Fruit fly (Drosophila melanogaster) whole organism, adult: ENCODE data around the gene CG10469.

ENCODE experiments used
- CG11617 ChIP-seq: fragments of 200-800 bp; sonication (Bioruptor generic); optimal IDR thresholded peaks from 2 replicates; lab custom pipeline; 2017; ENCODE audit warnings: mild to moderate bottlenecking, missing biosample characterization, missing genetic modification reagents, missing genetic modification characterization
- CG12768 ChIP-seq: fragments of 200-800 bp; sonication (Bioruptor generic); optimal IDR thresholded peaks from 2 replicates; lab custom pipeline; 2017; ENCODE audit warnings: missing biosample characterization, missing genetic modification characterization, mild to moderate bottlenecking, moderate library complexity, missing genetic modification reagents
- CG14711 ChIP-seq: fragments of 200-800 bp; sonication (Bioruptor generic); optimal IDR thresholded peaks from 2 replicates; lab custom pipeline; 2018; ENCODE audit warnings: missing biosample characterization, mild to moderate bottlenecking, missing genetic modification characterization, moderate library complexity
- CG1620 ChIP-seq: fragments of 200-800 bp; sonication (Bioruptor generic); optimal IDR thresholded peaks from 2 replicates; lab custom pipeline; 2016; ENCODE audit warnings: missing biosample characterization, missing genetic modification characterization
- CG33017 ChIP-seq: fragments of 200-800 bp; sonication (Bioruptor generic); optimal IDR thresholded peaks from 2 replicates; lab custom pipeline; 2018; ENCODE audit warnings: missing biosample characterization, mild to moderate bottlenecking, missing genetic modification characterization, moderate library complexity
- CG5204 ChIP-seq: fragments of 200-800 bp; sonication (Bioruptor generic); optimal IDR thresholded peaks from 2 replicates; lab custom pipeline; 2016; ENCODE audit warnings: missing biosample characterization, missing genetic modification characterization
- CG7045 ChIP-seq: fragments of 200-800 bp; sonication (Bioruptor generic); optimal IDR thresholded peaks from 2 replicates; lab custom pipeline; 2017; ENCODE audit warnings: missing biosample characterization, mild to moderate bottlenecking, missing genetic modification characterization
- CG7101 ChIP-seq: fragments of 200-800 bp; sonication (Bioruptor generic); optimal IDR thresholded peaks from 2 replicates; lab custom pipeline; 2018; ENCODE audit warnings: missing biosample characterization, mild to moderate bottlenecking, missing genetic modification characterization, moderate library complexity
- Clk ChIP-seq: fragments of 200-800 bp; sonication (Bioruptor generic); optimal IDR thresholded peaks from 2 replicates; lab custom pipeline; 2017; ENCODE audit warnings: missing biosample characterization, missing genetic modification characterization
- Crg-1 ChIP-seq: fragments of 200-800 bp; sonication (Bioruptor generic); optimal IDR thresholded peaks from 2 replicates; lab custom pipeline; 2016; ENCODE audit warnings: missing biosample characterization, missing genetic modification characterization
- Hr96 ChIP-seq: fragments of 200-800 bp; sonication (Bioruptor generic); optimal IDR thresholded peaks from 2 replicates; lab custom pipeline; 2016; ENCODE audit warnings: missing biosample characterization, missing genetic modification characterization
- Mnt ChIP-seq: fragments of 200-800 bp; sonication (Bioruptor generic); optimal IDR thresholded peaks from 2 replicates; lab custom pipeline; 2016; ENCODE audit warnings: missing biosample characterization, mild to moderate bottlenecking, missing genetic modification characterization
- bab1 ChIP-seq: fragments of 200-800 bp; sonication (Bioruptor generic); optimal IDR thresholded peaks from 3 replicates; lab custom pipeline; 2019; ENCODE audit warnings: missing biosample characterization, mild to moderate bottlenecking, missing genetic modification characterization, moderate library complexity
- cic ChIP-seq: fragments of 200-800 bp; sonication (Bioruptor generic); optimal IDR thresholded peaks from 2 replicates; lab custom pipeline; 2017; ENCODE audit warnings: missing biosample characterization, mild to moderate bottlenecking, missing genetic modification characterization, moderate library complexity
- cnc ChIP-seq, 2 experiments: fragments of >200 bp; optimal IDR thresholded peaks; 2 replicates each; lab custom pipeline; 2017
- kay ChIP-seq: fragments of 200-800 bp; sonication (Bioruptor generic); peaks from one replicate; lab custom pipeline; 2016; ENCODE audit warnings: missing biosample characterization, missing genetic modification characterization, borderline replicate concordance
- ovo ChIP-seq: fragments of 200-800 bp; sonication (Bioruptor generic); optimal IDR thresholded peaks from 2 replicates; lab custom pipeline; 2016; ENCODE audit warnings: missing biosample characterization, missing genetic modification characterization
- pad ChIP-seq: fragments of 200-800 bp; sonication (Bioruptor generic); optimal IDR thresholded peaks from 3 replicates; lab custom pipeline; 2017; ENCODE audit warnings: missing biosample characterization, missing genetic modification characterization, mild to moderate bottlenecking, moderate library complexity, missing genetic modification reagents
- tj ChIP-seq: fragments of 200-800 bp; sonication (Bioruptor generic); optimal IDR thresholded peaks from 3 replicates; lab custom pipeline; 2017; ENCODE audit warnings: missing biosample characterization, mild to moderate bottlenecking, missing genetic modification characterization, moderate library complexity
- toe ChIP-seq: fragments of 200-800 bp; sonication (Bioruptor generic); optimal IDR thresholded peaks from 2 replicates; lab custom pipeline; 2016; ENCODE audit warnings: missing biosample characterization, missing genetic modification characterization

CG10469 gene

dm6 chr3L:6085157-6085556 lies 8.0 kb downstream of the CG10469 start:
- TF ChIP-seq CG33017 (tag; lab: Kevin White, UChicago), result no peak
- no peak for TF ChIP-seq CG7045 (GFP tag; lab: Kevin White, UChicago)
- no peak for TF ChIP-seq CG14711 (tag; lab: Kevin White, UChicago)
- no peak for TF ChIP-seq CG7101 (tag; lab: Kevin White, UChicago)
- TF ChIP-seq cnc (optimal IDR thresholded peaks at IDR 0.05; lab: Kevin White, UChicago), result no peak
- TF ChIP-seq tj, result no peak
- TF ChIP-seq pad (GFP tag; lab: Kevin White, UChicago), result no peak
- TF ChIP-seq CG1620 (GFP tag; lab: Kevin White, UChicago), result no peak
- TF ChIP-seq kay (GFP tag; lab: Kevin White, UChicago), result no peak
- TF ChIP-seq Clk, result no peak

- TF ChIP-seq CG1620 (GFP tag; lab: Kevin White, UChicago), result no peak
- TF ChIP-seq tj, result no peak
- TF ChIP-seq kay (GFP tag; lab: Kevin White, UChicago), result no peak
- TF ChIP-seq CG14711 (tag; lab: Kevin White, UChicago), result no peak
- no peak for TF ChIP-seq ovo
- peak; percentile 19 for TF ChIP-seq CG5204
Measured at dm6 chr3L:6084446-6084845, 8.7 kb downstream of the CG10469 start.

- TF ChIP-seq CG11617 (no peak), tj (no peak), toe (GFP tag; lab: Kevin White, UChicago) (no peak), kay (GFP tag; lab: Kevin White, UChicago) (no peak), cic (GFP tag; lab: Kevin White, UChicago) (no peak), CG12768 (GFP tag; lab: Kevin White, UChicago) (no peak), CG5204 (no peak), CG14711 (tag; lab: Kevin White, UChicago) (no peak), cnc (optimal IDR thresholded peaks at IDR 0.05; lab: Kevin White, UChicago) (no peak), CG1620 (GFP tag; lab: Kevin White, UChicago) (no peak), bab1 (GFP tag; lab: Kevin White, UChicago) (no peak), Clk (no peak), pad (GFP tag; lab: Kevin White, UChicago) (no peak), Mnt (GFP tag; lab: Kevin White, UChicago) (no peak), Crg-1 (GFP tag; lab: Kevin White, UChicago) (no peak), ovo (no peak), CG33017 (tag; lab: Kevin White, UChicago) (no peak), CG7101 (tag; lab: Kevin White, UChicago) (no peak), CG7045 (GFP tag; lab: Kevin White, UChicago) (no peak)
Measured at dm6 chr3L:6082561-6082960, 10.6 kb downstream of the CG10469 start, which contains the start of gene CG13293. Gene CG13293, plus strand, starts transcription at chr3L:6082883.

- TF ChIP-seq CG11617 (no peak), Crg-1 (GFP tag; lab: Kevin White, UChicago) (no peak), ovo (no peak), kay (GFP tag; lab: Kevin White, UChicago) (no peak), CG14711 (tag; lab: Kevin White, UChicago) (no peak), CG5204 (no peak), pad (GFP tag; lab: Kevin White, UChicago) (no peak), Clk (no peak), Mnt (GFP tag; lab: Kevin White, UChicago) (no peak)
Measured at dm6 chr3L:6076429-6076828, 16.7 kb downstream of the CG10469 start, which contains the start of gene ssp6. Gene ssp6, plus strand, starts transcription at chr3L:6076722.

dm6 chr3L:6074975-6075692 lies 18.0 kb downstream of the CG10469 start, which contains the start of the genes CG13295 and CG6610:
Gene CG13295, minus strand, starts transcription at chr3L:6075245.
Gene CG6610, plus strand, starts transcription at chr3L:6075536.
- TF ChIP-seq CG7045 (GFP tag; lab: Kevin White, UChicago) (peak; percentile 46), CG7101 (tag; lab: Kevin White, UChicago) (peak; percentile 56), cnc (optimal IDR thresholded peaks at IDR 0.05; lab: Kevin White, UChicago) (no peak), cic (GFP tag; lab: Kevin White, UChicago) (peak; percentile 1), Clk (peak; percentile 40), kay (GFP tag; lab: Kevin White, UChicago) (no peak), CG5204 (peak; percentile 49), CG1620 (GFP tag; lab: Kevin White, UChicago) (peak; percentile 63), CG33017 (tag; lab: Kevin White, UChicago) (peak; percentile 10), tj (no peak), CG14711 (tag; lab: Kevin White, UChicago) (peak; percentile 23), Hr96 (peak; percentile 71), Mnt (GFP tag; lab: Kevin White, UChicago) (peak; percentile 46), toe (GFP tag; lab: Kevin White, UChicago) (peak; percentile 73), CG12768 (GFP tag; lab: Kevin White, UChicago) (peak; percentile 24), bab1 (GFP tag; lab: Kevin White, UChicago) (peak; percentile 54), CG11617 (peak; percentile 32), ovo (no peak), Crg-1 (GFP tag; lab: Kevin White, UChicago) (peak; percentile 52), pad (GFP tag; lab: Kevin White, UChicago) (peak; percentile 25)
